Worm (Caenorhabditis elegans): ENCODE results near the gene dhs-26.

The dhs-26 gene

ce11 chrX:3371264-3371663, 9.0 kb upstream of the dhs-26 start (continued):
- TF ChIP-seq zfp-3 (GFP tag; conservative IDR thresholded peaks at IDR 0.05) (peak; percentile 65; the same call in 1 of the 2 replicates), dmd-6 (GFP tag; IDR thresholded peaks at IDR 0.05) (peak; percentile 76), nhr-41 (GFP tag; IDR thresholded peaks at IDR 0.05) (peak; percentile 89), T26A8.4 (GFP tag; IDR thresholded peaks at IDR 0.05) (peak; percentile 90), spr-1 (tag; optimal IDR thresholded peaks at IDR 0.05) (peak; percentile 29), hif-1 (tag; optimal IDR thresholded peaks at IDR 0.05) (peak in 1 of 2 experiments; percentile 30), T20F7.1 (GFP tag; optimal IDR thresholded peaks at IDR 0.05) (peak; percentile 16), F49E8.2 (tag; optimal IDR thresholded peaks at IDR 0.05; ENCODE audit: borderline replicate concordance) (peak; percentile 37), php-3 (GFP tag; IDR thresholded peaks at IDR 0.05) (peak; percentile 51; the same call in 1 of the 2 replicates), F44E2.7 (GFP tag; IDR thresholded peaks at IDR 0.05) (peak; percentile 96), lir-3 (tag; optimal IDR thresholded peaks at IDR 0.05) (peak; percentile 34), egl-27 (tag; optimal IDR thresholded peaks at IDR 0.05) (no peak), duxl-1 (tag; optimal IDR thresholded peaks at IDR 0.05; ENCODE audit: poor library complexity) (peak; percentile 65), egl-43 (GFP tag; IDR thresholded peaks at IDR 0.05) (peak; percentile 96), ceh-32 (tag; optimal IDR thresholded peaks at IDR 0.05; ENCODE audit: poor library complexity) (peak; percentile 22), mep-1 (tag; optimal IDR thresholded peaks at IDR 0.05) (peak; percentile 78), daf-19 (GFP tag; conservative IDR thresholded peaks at IDR 0.05) (peak; percentile 93), D1046.2 (GFP tag; IDR thresholded peaks at IDR 0.05) (peak; percentile 76), madf-5 (GFP tag; IDR thresholded peaks at IDR 0.05) (peak; percentile 80 to 82; a peak in 2 of 4 replicates), F37D6.2 (tag; optimal IDR thresholded peaks at IDR 0.05) (peak; percentile 66), fkh-10 (GFP tag; optimal IDR thresholded peaks at IDR 0.05) (no peak), lin-13 (GFP tag; optimal IDR thresholded peaks at IDR 0.05) (peak; percentile 23), arid-1 (GFP tag; conservative IDR thresholded peaks at IDR 0.05) (peak; percentile 94), Y105C5A.15 (GFP tag; IDR thresholded peaks at IDR 0.05) (peak; percentile 98), jun-1 (tag; optimal IDR thresholded peaks at IDR 0.05) (peak; percentile 18), Y75B8A.6 (GFP tag; IDR thresholded peaks at IDR 0.05) (no peak), daf-16 (GFP tag; optimal IDR thresholded peaks at IDR 0.05) (peak; percentile 45 to 82), daf-16 (tag; optimal IDR thresholded peaks at IDR 0.05) (peak; percentile 89), nhr-25 (tag; optimal IDR thresholded peaks at IDR 0.05; ENCODE audit: borderline replicate concordance, insufficient read depth) (no peak), lsy-2 (tag; optimal IDR thresholded peaks at IDR 0.05) (peak in 1 of 2 experiments; percentile 63), skn-1 (tag; optimal IDR thresholded peaks at IDR 0.05) (no peak), lin-29 (GFP tag; IDR thresholded peaks at IDR 0.05) (peak; percentile 75), nhr-28 (tag; optimal IDR thresholded peaks at IDR 0.05) (peak; percentile 37), nhr-42 (GFP tag; IDR thresholded peaks at IDR 0.05) (peak; percentile 81), nhr-102 (tag; optimal IDR thresholded peaks at IDR 0.05) (peak; percentile 77)

DNA sequence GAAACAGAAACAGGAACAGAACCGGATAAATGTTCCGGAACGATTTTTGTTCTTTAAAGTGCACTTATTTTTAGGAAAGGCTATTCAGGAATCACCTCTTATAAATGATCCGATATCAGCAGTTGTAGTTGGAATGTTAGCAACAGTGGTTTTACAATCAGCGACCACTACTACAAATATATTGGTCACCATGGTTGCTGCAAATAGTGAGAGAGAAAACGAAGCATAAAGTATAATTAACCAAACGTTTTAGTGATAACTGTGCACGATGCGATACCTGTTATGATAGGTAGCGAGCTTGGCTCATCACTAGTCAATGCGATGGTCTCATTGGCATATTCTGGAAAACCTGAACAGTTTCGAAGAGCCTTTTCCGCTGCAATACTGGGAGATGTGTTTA, 7.1 kb upstream of the dhs-26 start:
- TF ChIP-seq unc-62 (GFP tag; optimal IDR thresholded peaks at IDR 0.05 in 1 of 2) (peak in 1 of 2 experiments; percentile 95), unc-62 (tag; optimal IDR thresholded peaks at IDR 0.05) (no peak), hlh-11 (tag; optimal IDR thresholded peaks at IDR 0.05) (no peak), nhr-6 (tag; optimal IDR thresholded peaks at IDR 0.05) (no peak), dmd-9 (GFP tag; IDR thresholded peaks at IDR 0.05) (no peak), D1046.2 (GFP tag; IDR thresholded peaks at IDR 0.05) (no peak)

Data from whole organism, L4 larva.